Worm (Caenorhabditis elegans): ENCODE data around the gene C29F7.1.

DNA sequence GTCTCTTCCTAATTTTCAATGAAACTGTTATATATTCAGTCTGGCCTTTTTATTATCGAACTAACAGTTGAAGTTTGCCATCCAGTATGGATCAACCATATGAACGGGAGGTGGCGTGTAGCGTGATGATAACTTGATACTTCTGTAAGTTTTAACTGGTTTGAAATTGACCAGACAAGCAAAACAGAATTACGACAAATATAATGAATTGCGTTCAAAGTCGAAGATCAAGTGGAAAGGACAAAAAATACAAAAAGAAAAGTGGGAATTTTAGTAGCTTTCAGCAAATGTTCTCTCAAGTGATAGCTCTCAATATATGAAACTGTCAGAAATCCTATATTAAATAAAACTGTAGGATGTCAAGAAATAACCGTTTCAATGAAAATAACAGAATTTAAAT, 32.9 kb upstream of the C29F7.1 start, which contains the start of the genes C49F8.14 and gem-1:
- TF ChIP-seq ceh-13 (GFP tag; optimal IDR thresholded peaks at IDR 0.05) (no peak), ama-1 (optimal IDR thresholded peaks at IDR 0.05) (no peak), hmbx-1 (tag; optimal IDR thresholded peaks at IDR 0.05) (no peak), aly-1 (tag; optimal IDR thresholded peaks at IDR 0.05) (no peak), pes-1 (GFP tag; IDR thresholded peaks at IDR 0.05) (no peak), tbx-11 (GFP tag; IDR thresholded peaks at IDR 0.05) (no peak), scrt-1 (GFP tag; IDR thresholded peaks at IDR 0.05) (no peak), sea-1 (GFP tag; conservative IDR thresholded peaks at IDR 0.05) (no peak), flt-1 (GFP tag; IDR thresholded peaks at IDR 0.05) (no peak), tbx-37 (GFP tag; conservative IDR thresholded peaks at IDR 0.05) (no peak), tra-4 (tag; optimal IDR thresholded peaks at IDR 0.05) (no peak), hmg-4 (GFP tag; optimal IDR thresholded peaks at IDR 0.05) (no peak), ets-7 (tag; optimal IDR thresholded peaks at IDR 0.05) (no peak), ceh-36 (tag; optimal IDR thresholded peaks at IDR 0.05) (no peak)
